Fruit fly (Drosophila melanogaster) whole organism, embryonic: ENCODE data around the gene Pc.

Experiments
- Atf6 ChIP-seq: fragments of 200-800 bp; sonication (Bioruptor generic); IDR thresholded peaks from 2 replicates; pipeline ENCODE4 v1.3.6; 2022; ENCODE audit warnings: missing biosample characterization, missing genetic modification characterization
- Awh ChIP-seq: fragments of 200-800 bp; sonication (Bioruptor generic); IDR thresholded peaks from 2 replicates; pipeline ENCODE4, ENCODE4 v1.3.6; 2022; ENCODE audit warnings: missing biosample characterization, missing genetic modification characterization
- Blimp-1 ChIP-seq: fragments of 200-800 bp; sonication (Bioruptor generic); optimal IDR thresholded peaks from 3 replicates; lab custom pipeline; 2018; ENCODE audit warnings: missing biosample characterization, missing genetic modification characterization, mild to moderate bottlenecking, moderate library complexity, missing genetic modification reagents
- CG10366 ChIP-seq: fragments of 200-800 bp; sonication (Bioruptor generic); IDR thresholded peaks from 2 replicates; pipeline ENCODE4 v1.3.6; 2022; ENCODE audit warnings: missing biosample characterization, missing genetic modification characterization
- CG11504 ChIP-seq: fragments of 200-800 bp; sonication (Bioruptor generic); optimal IDR thresholded peaks from 3 replicates; lab custom pipeline; 2019; ENCODE audit warnings: missing biosample characterization, mild to moderate bottlenecking, missing genetic modification characterization, moderate library complexity
- CG11696 ChIP-seq: fragments of 200-800 bp; sonication (Bioruptor generic); IDR thresholded peaks from 2 replicates; pipeline ENCODE4 v1.3.6; 2022; ENCODE audit warnings: missing biosample characterization, missing genetic modification characterization
- CG12236 ChIP-seq: fragments of 200-800 bp; sonication (Bioruptor generic); optimal IDR thresholded peaks from 2 replicates; lab custom pipeline; 2016; ENCODE audit warnings: missing biosample characterization, missing genetic modification characterization
- CG13123 ChIP-seq: fragments of 200-800 bp; sonication (Bioruptor generic); optimal IDR thresholded peaks from 2 replicates; lab custom pipeline; 2016; ENCODE audit warnings: missing biosample characterization, missing genetic modification characterization
- CG14710 ChIP-seq: fragments of 200-800 bp; sonication (Bioruptor generic); optimal IDR thresholded peaks from 3 replicates; lab custom pipeline; 2019; ENCODE audit warnings: missing biosample characterization, mild to moderate bottlenecking, missing genetic modification characterization, moderate library complexity
- CG2116 ChIP-seq: fragments of 200-800 bp; sonication (Bioruptor generic); optimal IDR thresholded peaks from 3 replicates; lab custom pipeline; 2018; ENCODE audit warnings: missing biosample characterization, mild to moderate bottlenecking, missing genetic modification characterization
- CG2120 ChIP-seq: fragments of 200-800 bp; sonication (Bioruptor generic); optimal IDR thresholded peaks from 3 replicates; lab custom pipeline; 2016; ENCODE audit warnings: missing biosample characterization, missing genetic modification characterization
- CG30431 ChIP-seq: fragments of 200-800 bp; sonication (Bioruptor generic); optimal IDR thresholded peaks from 2 replicates; lab custom pipeline; 2017; ENCODE audit warnings: missing biosample characterization, missing genetic modification characterization
- CG31224 ChIP-seq: fragments of 200-800 bp; sonication (Bioruptor generic); IDR thresholded peaks from 2 replicates; pipeline ENCODE4 v1.3.6; 2022; ENCODE audit warnings: missing biosample characterization, missing genetic modification characterization
- CG34422 ChIP-seq: fragments of 200-800 bp; sonication (Bioruptor generic); IDR thresholded peaks from 3 replicates; pipeline ENCODE4 v1.3.6; 2022; ENCODE audit warnings: missing biosample characterization, missing genetic modification characterization
- CG4328 ChIP-seq: fragments of 200-800 bp; sonication (Bioruptor generic); optimal IDR thresholded peaks from 3 replicates; lab custom pipeline; 2017; ENCODE audit warnings: missing biosample characterization, missing genetic modification reagents, missing genetic modification characterization
- CG5245 ChIP-seq: fragments of 200-800 bp; sonication (Bioruptor generic); optimal IDR thresholded peaks from 3 replicates; lab custom pipeline; 2016; ENCODE audit warnings: missing biosample characterization, missing genetic modification characterization
- CG6272 ChIP-seq: fragments of 200-800 bp; sonication (Bioruptor generic); IDR thresholded peaks from 2 replicates; pipeline ENCODE4 v1.3.6; 2022; ENCODE audit warnings: missing biosample characterization, missing genetic modification characterization
- CG7271 ChIP-seq: fragments of 200-800 bp; sonication (Bioruptor generic); optimal IDR thresholded peaks from 2 replicates; lab custom pipeline; 2018; ENCODE audit warnings: missing biosample characterization, mild to moderate bottlenecking, missing genetic modification characterization, moderate library complexity
- CG8388 ChIP-seq: fragments of 200-800 bp; sonication (Bioruptor generic); optimal IDR thresholded peaks from 2 replicates; lab custom pipeline; 2019; ENCODE audit warnings: missing biosample characterization, mild to moderate bottlenecking, missing genetic modification characterization, moderate library complexity
- Chrac-16 ChIP-seq: fragments of 200-800 bp; sonication (Bioruptor generic); optimal IDR thresholded peaks from 3 replicates; lab custom pipeline; 2016; ENCODE audit warnings: missing biosample characterization, missing genetic modification characterization
- Dbx ChIP-seq: fragments of 200-800 bp; sonication (Bioruptor generic); IDR thresholded peaks from 3 replicates; pipeline ENCODE4 v1.3.6; 2022; ENCODE audit warnings: missing biosample characterization, missing genetic modification characterization
- Dfd ChIP-seq, 2 experiments: fragments of >200 bp; optimal IDR thresholded peaks; 2 replicates each; lab custom pipeline; 2017; ENCODE audit warnings: missing biosample characterization in 2 of 2, missing genetic modification characterization in 2 of 2
- Dref ChIP-seq: fragments of 200-800 bp; sonication (Bioruptor generic); IDR thresholded peaks from 2 replicates; pipeline ENCODE4 v1.3.6; 2022; ENCODE audit warnings: missing biosample characterization, missing genetic modification characterization
- H15 ChIP-seq: fragments of 200-800 bp; sonication (Bioruptor generic); IDR thresholded peaks from 3 replicates; pipeline ENCODE4 v1.3.6; 2022; ENCODE audit warnings: missing biosample characterization, missing genetic modification characterization
- HHEX ChIP-seq: fragments of 200-800 bp; sonication (Bioruptor generic); optimal IDR thresholded peaks from 3 replicates; lab custom pipeline; 2017; ENCODE audit warnings: missing biosample characterization, mild to moderate bottlenecking, missing genetic modification characterization, missing genetic modification reagents
- HLH4C ChIP-seq: fragments of 200-800 bp; sonication (Bioruptor generic); IDR thresholded peaks from 3 replicates; pipeline ENCODE4 v1.3.6; 2022; ENCODE audit warnings: missing biosample characterization, missing genetic modification characterization; ENCODE audit not compliant: partially characterized antibody
- HLH54F ChIP-seq: fragments of 200-800 bp; sonication (Bioruptor generic); optimal IDR thresholded peaks from 3 replicates; lab custom pipeline; 2016; ENCODE audit warnings: missing biosample characterization, missing genetic modification characterization
- Kr ChIP-seq: fragments of 200-800 bp; sonication (Bioruptor generic); optimal IDR thresholded peaks from 2 replicates; lab custom pipeline; 2017; ENCODE audit warnings: missing biosample characterization, mild to moderate bottlenecking, missing genetic modification characterization
- MBD-R2 ChIP-seq: fragments of 200-800 bp; sonication (Bioruptor generic); IDR thresholded peaks from 2 replicates; pipeline ENCODE4 v1.3.6; 2022; ENCODE audit warnings: missing biosample characterization, missing genetic modification characterization
- MESR4 ChIP-seq: fragments of 200-800 bp; sonication (Bioruptor generic); optimal IDR thresholded peaks from 2 replicates; lab custom pipeline; 2018; ENCODE audit warnings: missing biosample characterization, mild to moderate bottlenecking, missing genetic modification characterization, moderate library complexity
- MTF-1 ChIP-seq: fragments of 200-800 bp; sonication (Bioruptor generic); optimal IDR thresholded peaks from 2 replicates; lab custom pipeline; 2018; ENCODE audit warnings: missing biosample characterization, mild to moderate bottlenecking, missing genetic modification characterization, borderline replicate concordance
- Mad ChIP-seq: fragments of 200-800 bp; sonication (Bioruptor generic); optimal IDR thresholded peaks from 2 replicates; lab custom pipeline; 2016; ENCODE audit warnings: missing biosample characterization, missing genetic modification characterization
- Rfx ChIP-seq: fragments of 200-800 bp; sonication (Bioruptor generic); IDR thresholded peaks from 2 replicates; pipeline ENCODE4 v1.3.6; 2022; ENCODE audit warnings: missing biosample characterization, missing genetic modification characterization
- Side ChIP-seq: fragments of 200-800 bp; sonication (Bioruptor generic); optimal IDR thresholded peaks from 2 replicates; lab custom pipeline; 2016; ENCODE audit warnings: missing biosample characterization, missing genetic modification characterization
- cato ChIP-seq: fragments of 200-800 bp; sonication (Bioruptor generic); optimal IDR thresholded peaks from 2 replicates; lab custom pipeline; 2016; ENCODE audit warnings: missing biosample characterization, missing genetic modification characterization, borderline replicate concordance
- chif ChIP-seq, 2 experiments: fragments of 200-800 bp; sonication (Bioruptor generic); optimal IDR thresholded peaks; 3 replicates each; lab custom pipeline; 2016; ENCODE audit warnings: missing biosample characterization in 2 of 2, missing genetic modification characterization in 2 of 2
- chm ChIP-seq: fragments of 200-800 bp; sonication (Bioruptor generic); IDR thresholded peaks from 2 replicates; pipeline ENCODE4 v1.3.6; 2022; ENCODE audit warnings: missing biosample characterization, missing genetic modification characterization
- en ChIP-seq: fragments of 200-800 bp; sonication (Bioruptor generic); optimal IDR thresholded peaks from 2 replicates; lab custom pipeline; 2016; ENCODE audit warnings: missing biosample characterization, missing genetic modification characterization
- eve ChIP-seq, 2 experiments: fragments of >200 bp; optimal IDR thresholded peaks; 2 replicates each; lab custom pipeline; 2017; ENCODE audit warnings: missing biosample characterization in 2 of 2, missing genetic modification characterization in 2 of 2
- exex ChIP-seq: fragments of 200-800 bp; sonication (Bioruptor generic); optimal IDR thresholded peaks from 4 replicates; lab custom pipeline; 2018; ENCODE audit warnings: missing biosample characterization, mild to moderate bottlenecking, missing genetic modification characterization, moderate library complexity
- h ChIP-seq: fragments of >200 bp; optimal IDR thresholded peaks from 2 replicates; lab custom pipeline; 2017
- ken ChIP-seq: fragments of 200-800 bp; sonication (Bioruptor generic); IDR thresholded peaks from 3 replicates; pipeline ENCODE4 v1.3.6; 2022; ENCODE audit warnings: missing biosample characterization, missing genetic modification characterization
- knrl ChIP-seq: fragments of 200-800 bp; sonication (Bioruptor generic); IDR thresholded peaks from 3 replicates; pipeline ENCODE4 v1.3.6; 2022; ENCODE audit warnings: missing biosample characterization, missing genetic modification characterization; ENCODE audit not compliant: partially characterized antibody
- nmo ChIP-seq: fragments of 200-800 bp; sonication (Bioruptor generic); optimal IDR thresholded peaks from 2 replicates; lab custom pipeline; 2018; ENCODE audit warnings: missing biosample characterization, mild to moderate bottlenecking, missing genetic modification characterization, moderate library complexity
- phol ChIP-seq: fragments of 200-800 bp; sonication (Bioruptor generic); optimal IDR thresholded peaks from 3 replicates; lab custom pipeline; 2018; ENCODE audit warnings: missing biosample characterization, mild to moderate bottlenecking, missing genetic modification characterization, moderate library complexity
- sd ChIP-seq: fragments of 200-800 bp; sonication (Bioruptor generic); optimal IDR thresholded peaks from 3 replicates; lab custom pipeline; 2018; ENCODE audit warnings: missing biosample characterization, mild to moderate bottlenecking, missing genetic modification characterization, moderate library complexity
- sna ChIP-seq: fragments of 200-800 bp; sonication (Bioruptor generic); IDR thresholded peaks from 2 replicates; pipeline ENCODE4 v1.3.6; 2022; ENCODE audit warnings: missing biosample characterization, missing genetic modification characterization; ENCODE audit not compliant: partially characterized antibody
- stwl ChIP-seq: fragments of 200-800 bp; sonication (Bioruptor generic); optimal IDR thresholded peaks from 3 replicates; lab custom pipeline; 2018; ENCODE audit warnings: missing biosample characterization, mild to moderate bottlenecking, missing genetic modification characterization, moderate library complexity
- tap ChIP-seq: fragments of 200-800 bp; optimal IDR thresholded peaks from 3 replicates; lab custom pipeline; 2019; ENCODE audit warnings: missing biosample characterization, mild to moderate bottlenecking, missing genetic modification characterization, moderate library complexity
- ttk ChIP-seq: fragments of 200-800 bp; sonication (Bioruptor generic); IDR thresholded peaks from 2 replicates; pipeline ENCODE4 v2.1.2; 2022; ENCODE audit warnings: missing biosample characterization, missing genetic modification characterization
- vfl ChIP-seq: fragments of 200-800 bp; sonication (Bioruptor generic); optimal IDR thresholded peaks from 2 replicates; lab custom pipeline; 2016; ENCODE audit warnings: missing biosample characterization, missing genetic modification characterization

Gene Pc

DNA sequence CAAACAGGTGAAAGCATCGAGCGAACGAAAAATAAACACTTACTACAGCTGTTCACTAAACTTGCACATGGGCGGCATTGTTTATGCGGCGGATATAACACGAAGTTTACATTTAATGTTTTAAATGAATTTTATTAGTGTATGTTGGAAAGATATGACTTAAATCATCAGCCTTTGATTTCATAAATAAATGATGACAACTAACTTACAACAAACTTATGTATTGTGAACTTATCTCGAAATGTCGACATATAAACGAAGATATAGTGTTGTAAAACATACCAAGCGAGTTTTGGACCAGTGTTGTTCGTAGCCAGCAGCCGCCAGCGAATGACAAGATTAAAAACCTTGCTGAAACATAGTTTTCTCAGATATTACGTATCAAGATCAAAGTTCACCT is 13.4 kb downstream of the Pc start, which contains the start of the genes CG11309 and CG7632 (continued):
- 0 out of 2 replicates have a peak, but pooled peaks have one; percentile 34 for TF ChIP-seq Dref (GFP tag; lab: Robert Waterston, UW)
- TF ChIP-seq Atf6 (GFP tag; lab: Robert Waterston, UW): peak; percentile 99
- peak; percentile 100 for TF ChIP-seq CG4328 (GFP tag; lab: Kevin White, UChicago)
- TF ChIP-seq Rfx (GFP tag; lab: Robert Waterston, UW): peak; percentile 98
- 0 out of 3 replicates have a peak, but pooled peaks have one; percentile 22 for TF ChIP-seq knrl (GFP tag; lab: Robert Waterston, UW)
- TF ChIP-seq cato: peak; percentile 98
- peak; percentile 99 for TF ChIP-seq CG2120 (GFP tag; lab: Kevin White, UChicago)
- TF ChIP-seq Side (GFP tag; lab: Kevin White, UChicago): peak; percentile 99
- TF ChIP-seq HLH4C (GFP tag; lab: Robert Waterston, UW): no peak
- TF ChIP-seq exex (tag; lab: Kevin White, UChicago): peak; percentile 98
- peak; percentile 100 for TF ChIP-seq chm (GFP tag; lab: Robert Waterston, UW)
- peak; percentile 100 for TF ChIP-seq nmo (GFP tag; lab: Kevin White, UChicago)
- TF ChIP-seq chif (GFP tag; optimal IDR thresholded peaks at IDR 0.05; lab: Kevin White, UChicago): peak; percentile 98 to 99
- TF ChIP-seq CG13123 (GFP tag; lab: Kevin White, UChicago): peak; percentile 97
- TF ChIP-seq Dfd (GFP tag; optimal IDR thresholded peaks at IDR 0.05; lab: Kevin White, UChicago): no peak
- peak; percentile 98 for TF ChIP-seq CG5245 (GFP tag; lab: Kevin White, UChicago)
- peak; percentile 98 for TF ChIP-seq HLH54F (GFP tag; lab: Kevin White, UChicago)
- TF ChIP-seq CG8388 (GFP tag; lab: Kevin White, UChicago): peak; percentile 100
- peak; percentile 97 for TF ChIP-seq ken
- TF ChIP-seq CG31224 (GFP tag; lab: Robert Waterston, UW): peak; percentile 95
- TF ChIP-seq en (GFP tag; lab: Kevin White, UChicago): peak; percentile 99
- TF ChIP-seq CG11696 (GFP tag; lab: Robert Waterston, UW): peak; percentile 95
- peak; percentile 94 for TF ChIP-seq CG30431 (GFP tag; lab: Kevin White, UChicago)
- peak; percentile 98 for TF ChIP-seq CG11504 (tag; lab: Kevin White, UChicago)
- TF ChIP-seq Dbx (GFP tag; lab: Robert Waterston, UW): peak; percentile 98
- TF ChIP-seq h: no peak
- peak; percentile 96 for TF ChIP-seq H15 (GFP tag; lab: Robert Waterston, UW)
- TF ChIP-seq CG10366 (GFP tag; lab: Robert Waterston, UW): peak; percentile 97
- peak; percentile 96 for TF ChIP-seq sd (tag; lab: Kevin White, UChicago)
- TF ChIP-seq tap (tag; lab: Kevin White, UChicago): peak; percentile 100
- peak; percentile 98 for TF ChIP-seq MBD-R2 (GFP tag; lab: Robert Waterston, UW)
- TF ChIP-seq CG2116 (GFP tag; lab: Kevin White, UChicago): peak; percentile 93
- peak; percentile 98 for TF ChIP-seq vfl
- peak; percentile 99 for TF ChIP-seq Blimp-1 (GFP tag; lab: Kevin White, UChicago)
- TF ChIP-seq Chrac-16: peak; percentile 98
- TF ChIP-seq HHEX: peak; percentile 99
- TF ChIP-seq CG7271 (tag; lab: Kevin White, UChicago): peak; percentile 100
- peak; percentile 95 for TF ChIP-seq MESR4 (GFP tag; lab: Kevin White, UChicago)
- TF ChIP-seq CG14710 (tag; lab: Kevin White, UChicago): peak; percentile 99
- TF ChIP-seq ttk: peak; percentile 97
- peak; percentile 99 for TF ChIP-seq phol
- TF ChIP-seq eve (GFP tag; optimal IDR thresholded peaks at IDR 0.05; lab: Kevin White, UChicago): peak; percentile 65 to 100
- peak; percentile 99 for TF ChIP-seq MTF-1
- TF ChIP-seq stwl (tag; lab: Kevin White, UChicago): peak; percentile 99
- TF ChIP-seq Awh (GFP tag; lab: Robert Waterston, UW): peak; percentile 99
- peak; percentile 98 for TF ChIP-seq CG12236 (GFP tag; lab: Kevin White, UChicago)
- TF ChIP-seq sna (GFP tag; lab: Robert Waterston, UW): no peak; the same call in 1 of the 2 replicates
- peak; percentile 90 for TF ChIP-seq Kr (GFP tag; lab: Kevin White, UChicago)
- TF ChIP-seq CG34422: peak; percentile 97
- TF ChIP-seq CG6272 (GFP tag; lab: Robert Waterston, UW): peak; percentile 79
- peak; percentile 98 for TF ChIP-seq Mad (GFP tag; lab: Kevin White, UChicago)
